Fruit fly (Drosophila melanogaster): ENCODE data around the gene CG31676.

Gene CG31676

dm6 chr2L:20829755-20830396, 10.7 kb upstream of the CG31676 start (continued):
- peak; percentile 38 for TF ChIP-seq Hr83 (GFP tag; optimal IDR thresholded peaks at IDR 0.05; ENCODE audit: poor library complexity, severe bottlenecking)

dm6 chr2L:20831060-20831459, 9.5 kb upstream of the CG31676 start, which contains the start of gene CG31674:
CG31674 (plus strand) TSS chr2L:20831262.
- TF ChIP-seq h (GFP tag; optimal IDR thresholded peaks at IDR 0.05) = peak; percentile 59
- TF ChIP-seq Hr78 (GFP tag; optimal IDR thresholded peaks at IDR 0.05) = no peak
- no peak for TF ChIP-seq Myc (optimal IDR thresholded peaks at IDR 0.05)
- no peak for TF ChIP-seq foxo (GFP tag; optimal IDR thresholded peaks at IDR 0.05)
- no peak for TF ChIP-seq dsf (GFP tag; optimal IDR thresholded peaks at IDR 0.05; ENCODE audit: borderline replicate concordance)
- no peak for TF ChIP-seq ey (GFP tag; optimal IDR thresholded peaks at IDR 0.05)
- no peak for TF ChIP-seq usp (GFP tag; optimal IDR thresholded peaks at IDR 0.05)
- peak; percentile 53 for TF ChIP-seq brk (GFP tag; optimal IDR thresholded peaks at IDR 0.05)
- TF ChIP-seq HLH106 (tag; optimal IDR thresholded peaks at IDR 0.05) = no peak
- TF ChIP-seq lola (GFP tag; optimal IDR thresholded peaks at IDR 0.05) = no peak
- no peak for TF ChIP-seq jim (GFP tag; optimal IDR thresholded peaks at IDR 0.05)
- no peak for TF ChIP-seq CrebA (GFP tag; optimal IDR thresholded peaks at IDR 0.05; ENCODE audit: borderline replicate concordance)
- no peak for TF ChIP-seq sage (GFP tag; optimal IDR thresholded peaks at IDR 0.05)
- no peak for TF ChIP-seq woc (GFP tag; optimal IDR thresholded peaks at IDR 0.05)
- TF ChIP-seq tai (GFP tag; optimal IDR thresholded peaks at IDR 0.05) = no peak
- TF ChIP-seq GATAd (GFP tag; optimal IDR thresholded peaks at IDR 0.05) = no peak
- peak; percentile 50 for TF ChIP-seq Dif (GFP tag; optimal IDR thresholded peaks at IDR 0.05; ENCODE audit: partially characterized antibody)
- TF ChIP-seq dl (GFP tag; optimal IDR thresholded peaks at IDR 0.05; ENCODE audit: insufficient read depth in 1 of 2, partially characterized antibody in 2 of 2) = peak in 1 of 2 experiments; percentile 20
- no peak for TF ChIP-seq fru (GFP tag; optimal IDR thresholded peaks at IDR 0.05)
- no peak for TF ChIP-seq sv (GFP tag; optimal IDR thresholded peaks at IDR 0.05)
- no peak for TF ChIP-seq OdsH (GFP tag; optimal IDR thresholded peaks at IDR 0.05)
- no peak for TF ChIP-seq N (GFP tag; optimal IDR thresholded peaks at IDR 0.05)
- TF ChIP-seq dmrt93B (GFP tag; optimal IDR thresholded peaks at IDR 0.05) = no peak
- no peak for TF ChIP-seq CG9705 (GFP tag; optimal IDR thresholded peaks at IDR 0.05)
- TF ChIP-seq Mio (GFP tag; optimal IDR thresholded peaks at IDR 0.05) = no peak
- TF ChIP-seq Sp1 (GFP tag; optimal IDR thresholded peaks at IDR 0.05) = no peak
- TF ChIP-seq Rel (GFP tag; optimal IDR thresholded peaks at IDR 0.05) = no peak
- peak; percentile 14 for TF ChIP-seq Rel (tag; optimal IDR thresholded peaks at IDR 0.05)
- no peak for TF ChIP-seq pan (optimal IDR thresholded peaks at IDR 0.05)
- no peak for TF ChIP-seq Vsx2 (GFP tag; optimal IDR thresholded peaks at IDR 0.05; ENCODE audit: partially characterized antibody)
- no peak for TF ChIP-seq Dfd (GFP tag; optimal IDR thresholded peaks at IDR 0.05)

- TF ChIP-seq lola (GFP tag; optimal IDR thresholded peaks at IDR 0.05) (no peak), pan (optimal IDR thresholded peaks at IDR 0.05) (no peak), h (GFP tag; optimal IDR thresholded peaks at IDR 0.05) (no peak), HLH106 (tag; optimal IDR thresholded peaks at IDR 0.05) (no peak), dsf (GFP tag; optimal IDR thresholded peaks at IDR 0.05; ENCODE audit: borderline replicate concordance) (no peak), Jra (GFP tag; optimal IDR thresholded peaks at IDR 0.05) (no peak), usp (GFP tag; optimal IDR thresholded peaks at IDR 0.05) (no peak), Vsx2 (GFP tag; optimal IDR thresholded peaks at IDR 0.05; ENCODE audit: partially characterized antibody) (no peak), Mio (GFP tag; optimal IDR thresholded peaks at IDR 0.05) (no peak), Hr78 (GFP tag; optimal IDR thresholded peaks at IDR 0.05) (no peak)
Observed at dm6 chr2L:20835501-20835900, 5.0 kb upstream of the CG31676 start, which contains the start of gene Oseg5. Oseg5 (minus strand) TSS chr2L:20835840.

dm6 chr2L:20837885-20838284, 2.7 kb upstream of the CG31676 start, which contains the start of gene Spn38F:
Spn38F (minus strand) TSS chr2L:20837985.
- TF ChIP-seq br (GFP tag; optimal IDR thresholded peaks at IDR 0.05) (no peak), Rel (GFP tag; optimal IDR thresholded peaks at IDR 0.05) (no peak), Rel (tag; optimal IDR thresholded peaks at IDR 0.05) (no peak), Hr83 (GFP tag; optimal IDR thresholded peaks at IDR 0.05; ENCODE audit: poor library complexity, severe bottlenecking) (no peak), lola (GFP tag; optimal IDR thresholded peaks at IDR 0.05) (no peak), Dfd (GFP tag; optimal IDR thresholded peaks at IDR 0.05) (no peak), tai (GFP tag; optimal IDR thresholded peaks at IDR 0.05) (no peak), Myc (optimal IDR thresholded peaks at IDR 0.05) (no peak), foxo (GFP tag; optimal IDR thresholded peaks at IDR 0.05) (no peak), Sp1 (GFP tag; optimal IDR thresholded peaks at IDR 0.05) (no peak), Abd-B (GFP tag; optimal IDR thresholded peaks at IDR 0.05) (no peak), CG9705 (GFP tag; optimal IDR thresholded peaks at IDR 0.05) (no peak), dsf (GFP tag; optimal IDR thresholded peaks at IDR 0.05; ENCODE audit: borderline replicate concordance) (no peak), psq (GFP tag; optimal IDR thresholded peaks at IDR 0.05) (no peak), ey (GFP tag; optimal IDR thresholded peaks at IDR 0.05) (no peak), dmrt93B (GFP tag; optimal IDR thresholded peaks at IDR 0.05) (no peak)

Measured in whole organism, wandering third instar larva.